Fruit fly (Drosophila melanogaster): ENCODE measurements around the gene Sytbeta.
A peak's percentile ranks its signal among the peaks of the same experiment; 100 is the strongest.

Gene Sytbeta

dm6 chr3L:14977536-14978495 lies 87.0 kb downstream of the Sytbeta start (continued):
- TF ChIP-seq Eip75B (GFP tag; optimal IDR thresholded peaks at IDR 0.05) (peak; percentile 19), net (GFP tag; optimal IDR thresholded peaks at IDR 0.05) (peak; percentile 16), Sox15 (GFP tag; optimal IDR thresholded peaks at IDR 0.05) (peak; percentile 72), Hr4 (GFP tag; optimal IDR thresholded peaks at IDR 0.05) (no peak), fkh (GFP tag; optimal IDR thresholded peaks at IDR 0.05) (peak; percentile 92), CG34406 (GFP tag; optimal IDR thresholded peaks at IDR 0.05) (peak; percentile 57), eg (GFP tag; IDR thresholded peaks at IDR 0.05) (no peak; the same call in 2 of the 3 replicates), CG11762 (GFP tag; optimal IDR thresholded peaks at IDR 0.05; ENCODE audit: insufficient read depth) (peak; percentile 23), Eip93F (GFP tag; optimal IDR thresholded peaks at IDR 0.05) (no peak), CG9139 (GFP tag; optimal IDR thresholded peaks at IDR 0.05) (no peak), Ets21C (GFP tag; optimal IDR thresholded peaks at IDR 0.05) (peak; percentile 37), Hr39 (GFP tag; optimal IDR thresholded peaks at IDR 0.05) (peak; percentile 67), CG11294 (GFP tag; IDR thresholded peaks at IDR 0.05) (no peak), CG16779 (tag; optimal IDR thresholded peaks at IDR 0.05) (no peak), CG32006 (GFP tag; optimal IDR thresholded peaks at IDR 0.05) (peak; percentile 61), Sox14 (GFP tag; optimal IDR thresholded peaks at IDR 0.05) (peak; percentile 49), Hr38 (GFP tag; optimal IDR thresholded peaks at IDR 0.05) (no peak), Smox (GFP tag; optimal IDR thresholded peaks at IDR 0.05) (peak; percentile 64), dsx (GFP tag; optimal IDR thresholded peaks at IDR 0.05; ENCODE audit: poor library complexity, severe bottlenecking) (peak; percentile 10), CG3919 (GFP tag; optimal IDR thresholded peaks at IDR 0.05) (peak; percentile 22), CG8632 (GFP tag; optimal IDR thresholded peaks at IDR 0.05) (peak; percentile 33), CG6808 (GFP tag; optimal IDR thresholded peaks at IDR 0.05) (peak; percentile 63), Lpt (GFP tag; optimal IDR thresholded peaks at IDR 0.05) (no peak), acj6 (GFP tag; optimal IDR thresholded peaks at IDR 0.05) (peak; percentile 59), CG8319 (GFP tag; optimal IDR thresholded peaks at IDR 0.05) (peak; percentile 5), topi (GFP tag; optimal IDR thresholded peaks at IDR 0.05) (peak; percentile 51), cyc (GFP tag; optimal IDR thresholded peaks at IDR 0.05) (peak; percentile 42)

- TF ChIP-seq fkh (GFP tag; optimal IDR thresholded peaks at IDR 0.05) (peak; percentile 29), svp (GFP tag) (peak; percentile 35), spab (GFP tag; optimal IDR thresholded peaks at IDR 0.05) (no peak), vri (GFP tag; optimal IDR thresholded peaks at IDR 0.05) (no peak), CG31627 (GFP tag; optimal IDR thresholded peaks at IDR 0.05) (no peak)
Measured at dm6 chr3L:14976026-14976425, 88.8 kb downstream of the Sytbeta start.

dm6 chr3L:14974952-14975351 lies 89.8 kb downstream of the Sytbeta start:
- TF ChIP-seq svp (GFP tag) (no peak), CG7368 (GFP tag; optimal IDR thresholded peaks at IDR 0.05) (no peak), CG8632 (GFP tag; optimal IDR thresholded peaks at IDR 0.05) (no peak), ss (GFP tag; optimal IDR thresholded peaks at IDR 0.05) (no peak), net (GFP tag; optimal IDR thresholded peaks at IDR 0.05) (no peak), CG11902 (GFP tag; optimal IDR thresholded peaks at IDR 0.05) (no peak), Ets21C (GFP tag; optimal IDR thresholded peaks at IDR 0.05) (no peak), pdm3 (GFP tag; optimal IDR thresholded peaks at IDR 0.05) (no peak), Hr38 (GFP tag; optimal IDR thresholded peaks at IDR 0.05) (no peak), CG32006 (GFP tag; optimal IDR thresholded peaks at IDR 0.05) (no peak), Hr4 (GFP tag; optimal IDR thresholded peaks at IDR 0.05) (no peak), vri (GFP tag; optimal IDR thresholded peaks at IDR 0.05) (no peak), salr (GFP tag; optimal IDR thresholded peaks at IDR 0.05) (no peak), spab (GFP tag; optimal IDR thresholded peaks at IDR 0.05) (no peak), CG6276 (GFP tag; optimal IDR thresholded peaks at IDR 0.05) (no peak), CG6854 (GFP tag; optimal IDR thresholded peaks at IDR 0.05) (no peak), Eip78C (GFP tag) (no peak), Sox102F (GFP tag; optimal IDR thresholded peaks at IDR 0.05) (no peak)
